Worm (Caenorhabditis elegans) whole organism, L1 larva: Measurements from ENCODE around the gene ska-3.
A peak's percentile ranks its signal among the peaks of the same experiment; 100 is the strongest.

ENCODE experiments used
- C04F5.9 ChIP-seq: sonication (generic microtip); optimal IDR thresholded peaks from 2 replicates; lab custom pipeline; 2016; ENCODE audit warnings: missing genetic modification characterization, missing compliant biosample characterization
- C34B4.2 ChIP-seq: sonication (generic microtip); optimal IDR thresholded peaks from 2 replicates; lab custom pipeline; 2017; ENCODE audit warnings: mild to moderate bottlenecking, missing genetic modification characterization, missing compliant biosample characterization
- aha-1 ChIP-seq: fragments of 150-350 bp; optimal IDR thresholded peaks from 2 replicates; lab custom pipeline; 2014; ENCODE audit warnings: missing biosample characterization, missing genetic modification characterization
- ama-1 ChIP-seq: fragments of 150-350 bp; optimal IDR thresholded peaks from 2 replicates; lab custom pipeline; 2014
- blmp-1 ChIP-seq: fragments of 150-350 bp; optimal IDR thresholded peaks from 2 replicates; lab custom pipeline; 2014; ENCODE audit warnings: missing biosample characterization, missing genetic modification characterization
- ceh-63 ChIP-seq: fragments of 200-800 bp; sonication (Bioruptor generic); optimal IDR thresholded peaks from 2 replicates; lab custom pipeline; 2018; ENCODE audit warnings: mild to moderate bottlenecking, missing genetic modification characterization, missing compliant biosample characterization
- ceh-8 ChIP-seq: fragments of 200-800 bp; sonication (Bioruptor generic); optimal IDR thresholded peaks from 2 replicates; lab custom pipeline; 2018; ENCODE audit warnings: mild to moderate bottlenecking, missing genetic modification characterization, moderate library complexity, missing compliant biosample characterization
- ceh-82 ChIP-seq, 3 experiments: fragments of 150-350 bp in 1 of 3; sonication (generic microtip) in 2 of 3; optimal IDR thresholded peaks; 2 replicates each; lab custom pipeline; 2014 to 2017; ENCODE audit warnings: missing biosample characterization in 3 of 3, missing genetic modification characterization in 3 of 3
- ceh-88 ChIP-seq: fragments of 200-800 bp; sonication (Bioruptor generic); IDR thresholded peaks from 2 replicates; pipeline ENCODE4 v1.3.6; 2022; ENCODE audit warnings: missing genetic modification characterization, missing compliant biosample characterization
- ceh-90 ChIP-seq: sonication (generic microtip); optimal IDR thresholded peaks from 2 replicates; lab custom pipeline; 2016; ENCODE audit warnings: missing genetic modification characterization, missing compliant biosample characterization
- ces-1 ChIP-seq: fragments of 150-350 bp; optimal IDR thresholded peaks from 2 replicates; lab custom pipeline; 2014; ENCODE audit warnings: missing biosample characterization, missing genetic modification reagents, missing genetic modification characterization
- dsc-1 ChIP-seq: sonication (generic microtip); optimal IDR thresholded peaks from 2 replicates; lab custom pipeline; 2016; ENCODE audit warnings: mild to moderate bottlenecking, missing genetic modification characterization, missing compliant biosample characterization
- efl-1 ChIP-seq, 4 experiments: fragments of 150-350 bp; optimal IDR thresholded peaks in 3 of 4; peaks in 1 of 4; 1 replicate in 1 of 4; 2 replicates in 3 of 4; lab custom pipeline; 2014; ENCODE audit warnings: missing biosample characterization in 2 of 4, missing genetic modification characterization in 2 of 4, missing genetic modification reagents in 2 of 4
- efl-3 ChIP-seq: fragments of 200-800 bp; sonication (Bioruptor generic); optimal IDR thresholded peaks from 2 replicates; lab custom pipeline; 2018; ENCODE audit warnings: mild to moderate bottlenecking, missing genetic modification characterization, missing compliant biosample characterization
- egl-13 ChIP-seq: sonication (generic microtip); optimal IDR thresholded peaks from 2 replicates; lab custom pipeline; 2016; ENCODE audit warnings: missing genotype, missing genetic modification reagents, missing genetic modification characterization, missing compliant biosample characterization
- egl-27 ChIP-seq, 2 experiments: fragments of 150-350 bp in 1 of 2; sonication (generic microtip); optimal IDR thresholded peaks; 3 replicates each; lab custom pipeline; 2017 to 2018; ENCODE audit warnings: missing biosample characterization in 2 of 2, missing genetic modification characterization in 2 of 2, missing genetic modification reagents in 2 of 2
- elt-2 ChIP-seq: sonication (generic microtip); optimal IDR thresholded peaks from 2 replicates; lab custom pipeline; 2016; ENCODE audit warnings: missing genetic modification characterization, mild to moderate bottlenecking, inconsistent platforms, missing compliant biosample characterization, missing genetic modification reagents
- elt-3 ChIP-seq, 6 experiments: fragments of 150-350 bp in 1 of 6; sonication (generic microtip); optimal IDR thresholded peaks; 2 replicates each; lab custom pipeline; 2017 to 2018; ENCODE audit warnings: missing biosample characterization in 6 of 6, missing genetic modification characterization in 6 of 6, inconsistent platforms in 1 of 6
- fkh-10 ChIP-seq: sonication (generic microtip); optimal IDR thresholded peaks from 2 replicates; lab custom pipeline; 2017; ENCODE audit warnings: missing biosample characterization, missing genetic modification reagents, missing genetic modification characterization
- fkh-4 ChIP-seq: sonication (generic microtip); optimal IDR thresholded peaks from 2 replicates; lab custom pipeline; 2016; ENCODE audit warnings: missing compliant biosample characterization, missing genetic modification characterization, borderline replicate concordance
- grh-1 ChIP-seq: fragments of 200-800 bp; sonication (Bioruptor generic); IDR thresholded peaks from 2 replicates; pipeline ENCODE4 v1.3.6; 2022; ENCODE audit warnings: missing genetic modification reagents, missing genetic modification characterization, missing compliant biosample characterization
- hlh-4 ChIP-seq: sonication (generic microtip); optimal IDR thresholded peaks from 2 replicates; lab custom pipeline; 2016; ENCODE audit warnings: mild to moderate bottlenecking, missing genetic modification characterization, missing compliant biosample characterization
- isw-1 ChIP-seq: fragments of 200-800 bp; sonication (Bioruptor generic); IDR thresholded peaks from 2 replicates; pipeline ENCODE4 v1.3.6; 2022; ENCODE audit warnings: missing genetic modification characterization, missing compliant biosample characterization
- jun-1 ChIP-seq: fragments of 150-350 bp; optimal IDR thresholded peaks from 2 replicates; lab custom pipeline; 2014; ENCODE audit warnings: missing biosample characterization, missing genetic modification reagents, missing genetic modification characterization
- lin-13 ChIP-seq: fragments of 150-350 bp; optimal IDR thresholded peaks from 2 replicates; lab custom pipeline; 2014; ENCODE audit warnings: missing biosample characterization, missing genetic modification reagents, missing genetic modification characterization
- lin-14 ChIP-seq: fragments of 200-800 bp; sonication (Bioruptor generic); optimal IDR thresholded peaks from 2 replicates; lab custom pipeline; 2018; ENCODE audit warnings: mild to moderate bottlenecking, missing genetic modification characterization, moderate library complexity, missing compliant biosample characterization
- lin-15B ChIP-seq: fragments of 150-350 bp; sonication (generic microtip); optimal IDR thresholded peaks from 3 replicates; lab custom pipeline; 2014; ENCODE audit warnings: missing biosample characterization, missing genetic modification characterization
- lin-39 ChIP-seq: fragments of 150-350 bp; optimal IDR thresholded peaks from 2 replicates; lab custom pipeline; 2014; ENCODE audit warnings: missing biosample characterization, missing genetic modification reagents, missing genetic modification characterization
- lir-3 ChIP-seq: sonication (generic microtip); optimal IDR thresholded peaks from 2 replicates; lab custom pipeline; 2016; ENCODE audit warnings: mild to moderate bottlenecking, missing genetic modification characterization, moderate library complexity, missing compliant biosample characterization; ENCODE audit not compliant: poor library complexity
- mab-9 ChIP-seq: fragments of 200-800 bp; sonication (Bioruptor generic); IDR thresholded peaks from 2 replicates; pipeline ENCODE4 v1.3.6; 2022; ENCODE audit warnings: missing genetic modification reagents, missing genetic modification characterization, missing compliant biosample characterization
- mdl-1 ChIP-seq, 2 experiments: fragments of 150-350 bp; optimal IDR thresholded peaks; 2 replicates each; lab custom pipeline; 2014 to 2017; ENCODE audit warnings: missing biosample characterization in 2 of 2, missing genetic modification characterization in 2 of 2, inconsistent platforms in 1 of 2
- mep-1 ChIP-seq: fragments of 150-350 bp; optimal IDR thresholded peaks from 2 replicates; lab custom pipeline; 2014; ENCODE audit warnings: missing biosample characterization, missing genetic modification characterization
- nhr-11 ChIP-seq: fragments of 150-350 bp; optimal IDR thresholded peaks from 2 replicates; lab custom pipeline; 2014; ENCODE audit warnings: missing biosample characterization, missing genetic modification characterization
- nhr-12 ChIP-seq: sonication (generic microtip); optimal IDR thresholded peaks from 2 replicates; lab custom pipeline; 2017; ENCODE audit warnings: missing biosample characterization, missing genetic modification characterization
- nhr-19 ChIP-seq: fragments of 200-800 bp; sonication (Bioruptor generic); conservative IDR thresholded peaks from 2 replicates; pipeline ENCODE4 v1.3.6; 2022; ENCODE audit warnings: missing genetic modification characterization, missing compliant biosample characterization
- nhr-71 ChIP-seq: sonication (generic microtip); optimal IDR thresholded peaks from 2 replicates; lab custom pipeline; 2016; ENCODE audit warnings: mild to moderate bottlenecking, missing genetic modification characterization, moderate library complexity, missing compliant biosample characterization
- nhr-77 ChIP-seq: fragments of 150-350 bp; optimal IDR thresholded peaks from 2 replicates; lab custom pipeline; 2014; ENCODE audit warnings: missing biosample characterization, missing genetic modification characterization
- nhr-84 ChIP-seq: sonication (generic microtip); optimal IDR thresholded peaks from 2 replicates; lab custom pipeline; 2017; ENCODE audit warnings: missing biosample characterization, missing genetic modification characterization
- nhr-90 ChIP-seq: sonication (generic microtip); optimal IDR thresholded peaks from 2 replicates; lab custom pipeline; 2016; ENCODE audit warnings: mild to moderate bottlenecking, missing genetic modification characterization, missing compliant biosample characterization; ENCODE audit not compliant: poor library complexity
- pax-3 ChIP-seq: fragments of 200-800 bp; sonication (Bioruptor generic); optimal IDR thresholded peaks from 2 replicates; lab custom pipeline; 2018; ENCODE audit warnings: mild to moderate bottlenecking, missing genetic modification characterization, moderate library complexity, missing compliant biosample characterization
- rnt-1 ChIP-seq: sonication (generic microtip); optimal IDR thresholded peaks from 2 replicates; lab custom pipeline; 2016; ENCODE audit warnings: mild to moderate bottlenecking, missing genetic modification characterization, moderate library complexity, missing compliant biosample characterization
- sox-4 ChIP-seq: sonication (generic microtip); optimal IDR thresholded peaks from 2 replicates; lab custom pipeline; 2016; ENCODE audit warnings: missing genetic modification characterization, missing compliant biosample characterization
- sup-37 ChIP-seq: fragments of 200-800 bp; sonication (Bioruptor generic); optimal IDR thresholded peaks from 2 replicates; lab custom pipeline; 2018; ENCODE audit warnings: mild to moderate bottlenecking, missing genetic modification characterization, missing compliant biosample characterization
- tbx-2 ChIP-seq: sonication (generic microtip); optimal IDR thresholded peaks from 2 replicates; lab custom pipeline; 2016; ENCODE audit warnings: missing genetic modification characterization, missing compliant biosample characterization
- unc-30 ChIP-seq: sonication (generic microtip); optimal IDR thresholded peaks from 2 replicates; lab custom pipeline; 2017; ENCODE audit warnings: missing biosample characterization, missing genetic modification characterization
- unc-62 ChIP-seq: fragments of 150-350 bp; optimal IDR thresholded peaks from 2 replicates; lab custom pipeline; 2014; ENCODE audit warnings: missing biosample characterization, missing genetic modification reagents, missing genetic modification characterization
- unc-86 ChIP-seq: sonication (generic microtip); optimal IDR thresholded peaks from 2 replicates; lab custom pipeline; 2016; ENCODE audit warnings: missing genetic modification characterization, missing compliant biosample characterization
- unc-98 ChIP-seq: fragments of 200-800 bp; sonication (Bioruptor generic); IDR thresholded peaks from 2 replicates; pipeline ENCODE4 v1.3.6; 2022; ENCODE audit warnings: missing genetic modification characterization, missing compliant biosample characterization
- vab-15 ChIP-seq: sonication (generic microtip); optimal IDR thresholded peaks from 2 replicates; lab custom pipeline; 2017; ENCODE audit warnings: missing genotype, mild to moderate bottlenecking, missing genetic modification characterization, missing compliant biosample characterization
- xbp-1 ChIP-seq: sonication (generic microtip); optimal IDR thresholded peaks from 2 replicates; lab custom pipeline; 2016; ENCODE audit warnings: missing genetic modification characterization, missing compliant biosample characterization
- zag-1 ChIP-seq: fragments of 150-350 bp; optimal IDR thresholded peaks from 2 replicates; lab custom pipeline; 2014; ENCODE audit warnings: missing biosample characterization, missing genetic modification characterization
- zip-4 ChIP-seq: fragments of 200-800 bp; sonication (Bioruptor generic); optimal IDR thresholded peaks from 2 replicates; lab custom pipeline; 2018; ENCODE audit warnings: mild to moderate bottlenecking, missing genetic modification characterization, moderate library complexity, missing compliant biosample characterization

The ska-3 gene

DNA sequence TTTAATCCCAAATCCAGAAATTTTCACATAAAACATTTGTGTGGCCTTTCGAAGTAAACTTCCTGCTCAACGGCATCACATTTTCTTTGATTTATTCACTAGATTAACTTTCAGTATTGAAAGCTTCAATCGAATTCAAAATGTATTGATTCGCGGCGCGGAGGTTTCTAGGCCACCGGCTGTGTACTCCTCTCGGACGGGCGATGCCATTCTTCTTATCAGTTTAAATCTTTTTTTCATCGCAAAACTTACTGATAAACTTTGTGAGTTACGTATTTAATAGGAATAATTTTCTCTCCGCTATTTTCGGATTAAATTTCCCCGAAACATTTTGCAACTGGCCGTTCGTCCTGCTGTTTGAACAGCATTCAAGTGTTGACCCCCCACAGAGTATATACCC lies 43.1 kb upstream of the ska-3 start:
- TF ChIP-seq ces-1 (GFP tag; lab: Kevin White, UChicago) (no peak), zag-1 (tag; lab: Kevin White, UChicago) (no peak), unc-62 (GFP tag; lab: Kevin White, UChicago) (no peak), hlh-4 (tag; lab: Kevin White, UChicago) (peak; percentile 13), nhr-12 (no peak), nhr-71 (peak; percentile 91), ceh-8 (GFP tag; lab: Kevin White, UChicago) (peak; percentile 13), C34B4.2 (tag; lab: Kevin White, UChicago) (no peak), isw-1 (GFP tag; lab: Robert Waterston, UW) (peak; percentile 54), blmp-1 (no peak), lir-3 (tag; lab: Kevin White, UChicago) (peak; percentile 94), lin-39 (tag; lab: Kevin White, UChicago) (peak; percentile 34), lin-14 (GFP tag; lab: Kevin White, UChicago) (peak; percentile 77), nhr-77 (tag; lab: Kevin White, UChicago) (peak; percentile 22), C04F5.9 (peak; percentile 79), lin-13 (peak; percentile 66), nhr-90 (tag; lab: Kevin White, UChicago) (peak; percentile 93), elt-2 (tag; lab: Kevin White, UChicago) (peak; percentile 96), tbx-2 (peak; percentile 87), ceh-90 (tag; lab: Kevin White, UChicago) (peak; percentile 94), ceh-82 (tag; optimal IDR thresholded peaks at IDR 0.05; lab: Kevin White, UChicago) (peak; percentile 45 to 66 (median 60)), ceh-88 (no peak), elt-3 (tag; optimal IDR thresholded peaks at IDR 0.05; lab: Kevin White, UChicago) (peak in 3 of 6 experiments; percentile 5 to 68 (median 33)), efl-1 (optimal IDR thresholded peaks at IDR 0.05; lab: Kevin White, UChicago) (peak; percentile 91 to 93), efl-1 (GFP tag; optimal IDR thresholded peaks at IDR 0.05 in 1 of 2; lab: Kevin White, UChicago) (peak; percentile 90 to 99), efl-3 (GFP tag; lab: Kevin White, UChicago) (peak; percentile 37), nhr-84 (tag; lab: Kevin White, UChicago) (no peak), fkh-4 (peak; percentile 93), grh-1 (GFP tag; lab: Robert Waterston, UW) (peak; percentile 65), unc-86 (peak; percentile 55), nhr-11 (peak; percentile 34), mep-1 (tag; lab: Kevin White, UChicago) (no peak), aha-1 (tag; lab: Kevin White, UChicago) (no peak), fkh-10 (GFP tag; lab: Kevin White, UChicago) (peak; percentile 34), mab-9 (GFP tag; lab: Robert Waterston, UW) (peak; percentile 60), jun-1 (tag; lab: Kevin White, UChicago) (peak; percentile 61), rnt-1 (tag; lab: Kevin White, UChicago) (peak; percentile 98), nhr-19 (GFP tag; lab: Robert Waterston, UW) (peak; percentile 85), sup-37 (peak; percentile 52), zip-4 (GFP tag; lab: Kevin White, UChicago) (peak; percentile 51), unc-98 (no peak; the same call in 1 of the 2 replicates), pax-3 (tag; lab: Kevin White, UChicago) (peak; percentile 86), vab-15 (tag; lab: Kevin White, UChicago) (no peak), egl-27 (tag; optimal IDR thresholded peaks at IDR 0.05; lab: Kevin White, UChicago) (no peak), ceh-63 (GFP tag; lab: Kevin White, UChicago) (no peak), sox-4 (peak; percentile 93), lin-15B (tag; lab: Kevin White, UChicago) (peak; percentile 4), ama-1 (lab: Kevin White, UChicago) (no peak), dsc-1 (peak; percentile 92), mdl-1 (tag; optimal IDR thresholded peaks at IDR 0.05; lab: Kevin White, UChicago) (peak in 1 of 2 experiments; percentile 21), xbp-1 (tag; lab: Kevin White, UChicago) (peak; percentile 85), egl-13 (peak; percentile 80), unc-30 (tag; lab: Kevin White, UChicago) (no peak)
